Fruit fly (Drosophila melanogaster): ENCODE results near the gene AP-1mu.

Gene AP-1mu

dm6 chr3R:9548769-9549168, 10.6 kb downstream of the AP-1mu start:
- TF ChIP-seq foxo (GFP tag; optimal IDR thresholded peaks at IDR 0.05) = no peak
- no peak for TF ChIP-seq Abd-B (GFP tag; optimal IDR thresholded peaks at IDR 0.05)
- TF ChIP-seq fru (GFP tag; optimal IDR thresholded peaks at IDR 0.05) = no peak
- TF ChIP-seq ey (GFP tag; optimal IDR thresholded peaks at IDR 0.05) = no peak
- no peak for TF ChIP-seq Vsx2 (GFP tag; optimal IDR thresholded peaks at IDR 0.05; ENCODE audit: partially characterized antibody)
- TF ChIP-seq psq (GFP tag; optimal IDR thresholded peaks at IDR 0.05) = no peak
- TF ChIP-seq OdsH (GFP tag; optimal IDR thresholded peaks at IDR 0.05) = no peak
- TF ChIP-seq sv (GFP tag; optimal IDR thresholded peaks at IDR 0.05) = no peak
- no peak for TF ChIP-seq lola (GFP tag; optimal IDR thresholded peaks at IDR 0.05)

DNA sequence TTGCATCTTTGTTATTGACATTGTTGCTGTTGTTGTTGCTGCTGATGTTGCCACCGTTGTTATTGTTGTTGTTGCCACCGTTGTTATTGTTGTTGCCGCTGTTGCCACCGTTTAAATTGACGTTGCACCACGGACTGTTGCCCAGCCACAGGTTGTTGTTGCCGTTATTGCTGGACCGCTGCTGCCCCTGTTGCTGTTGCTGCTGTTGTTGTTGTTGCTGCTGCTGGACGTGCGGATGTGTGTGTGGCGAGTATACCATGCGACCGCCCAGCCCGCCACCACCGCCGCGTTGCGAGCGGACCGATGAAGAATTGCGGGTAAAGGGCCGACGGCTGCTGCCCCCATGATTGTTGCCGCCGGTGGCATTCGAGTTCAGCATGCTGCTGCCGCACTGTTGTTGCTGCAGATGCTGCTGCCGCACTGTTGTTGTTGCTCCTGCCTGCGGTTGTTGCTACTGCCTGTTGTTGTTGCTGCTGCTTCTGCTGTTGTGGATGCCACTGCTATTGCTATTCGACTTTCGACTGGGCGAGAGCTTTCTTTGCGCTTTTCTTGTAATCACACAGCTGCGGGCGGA, 12.4 kb downstream of the AP-1mu start:
- TF ChIP-seq br (GFP tag; optimal IDR thresholded peaks at IDR 0.05) = no peak
- TF ChIP-seq Dfd (GFP tag; optimal IDR thresholded peaks at IDR 0.05) = peak; percentile 82
- TF ChIP-seq Dif (GFP tag; optimal IDR thresholded peaks at IDR 0.05; ENCODE audit: partially characterized antibody) = no peak
- TF ChIP-seq Hr78 (GFP tag; optimal IDR thresholded peaks at IDR 0.05) = no peak
- no peak for TF ChIP-seq woc (GFP tag; optimal IDR thresholded peaks at IDR 0.05)

- TF ChIP-seq N (GFP tag; optimal IDR thresholded peaks at IDR 0.05) (peak; percentile 29), pan (optimal IDR thresholded peaks at IDR 0.05) (no peak)
These were observed 15.7 kb downstream of the AP-1mu start for dm6 chr3R:9543495-9544180.

DNA sequence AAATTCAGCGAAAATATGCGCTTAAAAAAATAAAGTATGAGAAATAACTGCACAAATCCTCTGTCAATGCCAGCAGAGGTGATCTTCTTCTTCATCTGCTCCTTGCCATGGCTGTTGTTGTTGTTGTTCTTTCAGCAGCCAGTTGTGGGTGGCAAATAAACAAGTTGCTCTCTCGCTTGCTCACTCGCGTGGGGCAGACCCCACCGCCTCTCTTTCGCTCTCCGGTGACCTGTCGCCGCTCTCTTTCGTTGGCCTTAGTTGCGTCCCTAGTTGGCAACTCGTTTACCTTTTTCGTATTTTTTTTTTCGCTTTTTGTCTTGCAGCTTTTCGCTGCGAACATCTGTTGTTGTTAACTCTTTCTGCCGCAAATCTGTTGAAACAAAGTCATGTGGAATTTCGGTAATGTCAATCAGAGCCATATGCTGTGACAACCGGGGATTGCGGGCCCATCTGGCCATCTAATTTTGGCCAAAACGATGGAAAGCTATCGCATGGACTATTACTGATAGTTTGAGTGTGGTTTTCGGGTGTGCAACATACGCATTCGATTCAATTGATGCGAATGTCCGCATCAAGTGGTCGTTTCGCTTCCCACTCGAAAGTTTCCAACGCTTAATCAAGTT, 24.6 kb downstream of the AP-1mu start:
- TF ChIP-seq Dif (GFP tag; optimal IDR thresholded peaks at IDR 0.05; ENCODE audit: partially characterized antibody) (peak; percentile 85), dl (GFP tag; optimal IDR thresholded peaks at IDR 0.05; ENCODE audit: insufficient read depth in 1 of 2, partially characterized antibody in 2 of 2) (peak; percentile 80 to 85), brk (GFP tag; optimal IDR thresholded peaks at IDR 0.05) (no peak), Sp1 (GFP tag; optimal IDR thresholded peaks at IDR 0.05) (no peak), Vsx2 (GFP tag; optimal IDR thresholded peaks at IDR 0.05; ENCODE audit: partially characterized antibody) (peak; percentile 36)

DNA sequence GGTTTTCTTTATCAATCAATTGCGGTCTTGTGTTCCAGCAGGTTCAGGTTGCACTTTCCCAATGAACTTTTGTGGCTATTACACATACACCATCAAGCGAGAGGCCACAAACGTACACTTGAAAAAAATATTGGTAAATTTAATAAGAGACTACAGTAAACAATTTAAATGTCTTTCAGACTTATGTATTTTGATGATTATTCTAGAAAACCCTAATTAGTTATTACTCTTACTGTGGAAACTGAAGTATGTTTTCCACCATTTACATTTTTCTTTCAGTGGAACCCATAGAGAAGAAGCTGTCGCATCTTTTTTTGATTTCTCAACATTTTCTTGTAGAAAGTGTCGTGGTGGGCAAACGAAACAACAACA, 25.2 kb downstream of the AP-1mu start:
- TF ChIP-seq h (GFP tag; optimal IDR thresholded peaks at IDR 0.05) (peak; percentile 77), fru (GFP tag; optimal IDR thresholded peaks at IDR 0.05) (peak; percentile 89), HLH106 (tag; optimal IDR thresholded peaks at IDR 0.05) (peak; percentile 80), dsf (GFP tag; optimal IDR thresholded peaks at IDR 0.05; ENCODE audit: borderline replicate concordance) (peak; percentile 69), Myc (optimal IDR thresholded peaks at IDR 0.05) (no peak), ey (GFP tag; optimal IDR thresholded peaks at IDR 0.05) (peak; percentile 88), Sp1 (GFP tag; optimal IDR thresholded peaks at IDR 0.05) (peak; percentile 84), Hnf4 (GFP tag; optimal IDR thresholded peaks at IDR 0.05) (peak; percentile 87), woc (GFP tag; optimal IDR thresholded peaks at IDR 0.05) (peak; percentile 66), dmrt93B (GFP tag; optimal IDR thresholded peaks at IDR 0.05) (peak; percentile 63), br (GFP tag; optimal IDR thresholded peaks at IDR 0.05) (peak; percentile 87), pan (optimal IDR thresholded peaks at IDR 0.05) (no peak), rgr (GFP tag; optimal IDR thresholded peaks at IDR 0.05) (peak; percentile 90), GATAd (GFP tag; optimal IDR thresholded peaks at IDR 0.05) (peak; percentile 6), brk (GFP tag; optimal IDR thresholded peaks at IDR 0.05) (peak; percentile 77), CG32264 (GFP tag; optimal IDR thresholded peaks at IDR 0.05) (peak; percentile 70), Rel (GFP tag; optimal IDR thresholded peaks at IDR 0.05) (no peak), Rel (tag; optimal IDR thresholded peaks at IDR 0.05) (no peak), sv (GFP tag; optimal IDR thresholded peaks at IDR 0.05) (peak; percentile 85), lola (GFP tag; optimal IDR thresholded peaks at IDR 0.05) (no peak), foxo (GFP tag; optimal IDR thresholded peaks at IDR 0.05) (peak in 1 of 2 experiments; percentile 84), OdsH (GFP tag; optimal IDR thresholded peaks at IDR 0.05) (peak; percentile 85), psq (GFP tag; optimal IDR thresholded peaks at IDR 0.05) (peak; percentile 66), Jra (GFP tag; optimal IDR thresholded peaks at IDR 0.05) (peak; percentile 65), Abd-B (GFP tag; optimal IDR thresholded peaks at IDR 0.05) (no peak), Hr78 (GFP tag; optimal IDR thresholded peaks at IDR 0.05) (no peak), CG9705 (GFP tag; optimal IDR thresholded peaks at IDR 0.05) (peak; percentile 7), sage (GFP tag; optimal IDR thresholded peaks at IDR 0.05) (peak; percentile 50), tai (GFP tag; optimal IDR thresholded peaks at IDR 0.05) (peak; percentile 81), N (GFP tag; optimal IDR thresholded peaks at IDR 0.05) (no peak), Vsx2 (GFP tag; optimal IDR thresholded peaks at IDR 0.05; ENCODE audit: partially characterized antibody) (no peak)
